Worm (Caenorhabditis elegans) whole organism, L4 larva: ENCODE measurements around the gene vha-9.
A peak's percentile ranks its signal among the peaks of the same experiment; 100 is the strongest.

Experiments
- D1046.2 ChIP-seq: fragments of 200-800 bp; sonication (Bioruptor generic); IDR thresholded peaks from 2 replicates; pipeline ENCODE4 v1.3.6; 2022; ENCODE audit warnings: missing genetic modification characterization, missing compliant biosample characterization
- F37D6.2 ChIP-seq: sonication (generic microtip); optimal IDR thresholded peaks from 2 replicates; lab custom pipeline; 2016; ENCODE audit warnings: mild to moderate bottlenecking, missing genetic modification characterization, missing compliant biosample characterization
- F49E8.2 ChIP-seq: sonication (generic microtip); optimal IDR thresholded peaks from 2 replicates; lab custom pipeline; 2016; ENCODE audit warnings: missing compliant biosample characterization, mild to moderate bottlenecking, missing genetic modification characterization, borderline replicate concordance
- T20F7.1 ChIP-seq: fragments of 200-800 bp; sonication (Bioruptor generic); optimal IDR thresholded peaks from 2 replicates; lab custom pipeline; 2018; ENCODE audit warnings: mild to moderate bottlenecking, missing genetic modification characterization, missing compliant biosample characterization
- Y5F2A.4 ChIP-seq: fragments of 200-800 bp; sonication (Bioruptor generic); optimal IDR thresholded peaks from 2 replicates; lab custom pipeline; 2018; ENCODE audit warnings: mild to moderate bottlenecking, missing genetic modification characterization, missing compliant biosample characterization
- Y75B8A.6 ChIP-seq: fragments of 200-800 bp; sonication (Bioruptor generic); IDR thresholded peaks from 2 replicates; pipeline ENCODE4 v1.3.6; 2022; ENCODE audit warnings: missing genetic modification reagents, missing genetic modification characterization, missing compliant biosample characterization
- ZK337.2 ChIP-seq: fragments of 200-800 bp; sonication (Bioruptor generic); IDR thresholded peaks from 2 replicates; pipeline ENCODE4 v1.3.6; 2022; ENCODE audit warnings: missing genetic modification reagents, missing genetic modification characterization, missing compliant biosample characterization
- ZK546.5 ChIP-seq, 2 experiments: sonication (generic microtip); optimal IDR thresholded peaks; 2 replicates each; lab custom pipeline; 2017; ENCODE audit warnings: missing biosample characterization in 2 of 2, missing genetic modification characterization in 2 of 2
- aly-2 ChIP-seq: sonication (generic microtip); optimal IDR thresholded peaks from 2 replicates; lab custom pipeline; 2018; ENCODE audit warnings: missing biosample characterization, missing genetic modification characterization
- ama-1 ChIP-seq: fragments of 150-350 bp; optimal IDR thresholded peaks from 2 replicates; lab custom pipeline; 2014; ENCODE audit warnings: inconsistent platforms, mixed read lengths
- ceh-20 ChIP-seq: fragments of 200-800 bp; sonication (Bioruptor generic); IDR thresholded peaks from 2 replicates; pipeline ENCODE4 v1.3.6; 2022; ENCODE audit warnings: missing genetic modification reagents, missing genetic modification characterization, missing compliant biosample characterization
- ceh-28 ChIP-seq: fragments of 150-350 bp; optimal IDR thresholded peaks from 2 replicates; lab custom pipeline; 2014; ENCODE audit warnings: missing biosample characterization, missing genetic modification reagents, missing genetic modification characterization
- ceh-32 ChIP-seq: sonication (generic microtip); optimal IDR thresholded peaks from 2 replicates; lab custom pipeline; 2016; ENCODE audit warnings: mild to moderate bottlenecking, missing genetic modification characterization, missing compliant biosample characterization; ENCODE audit not compliant: poor library complexity
- ceh-44 ChIP-seq: fragments of 200-800 bp; sonication (Bioruptor generic); IDR thresholded peaks from 2 replicates; pipeline ENCODE4 v1.3.6; 2022; ENCODE audit warnings: missing genetic modification reagents, missing genetic modification characterization, missing compliant biosample characterization
- ceh-62 ChIP-seq: sonication (generic microtip); optimal IDR thresholded peaks from 2 replicates; lab custom pipeline; 2017; ENCODE audit warnings: missing biosample characterization, missing genetic modification characterization
- ctbp-1 ChIP-seq: fragments of 200-800 bp; sonication (Bioruptor generic); IDR thresholded peaks from 2 replicates; pipeline ENCODE4 v1.3.6; 2022; ENCODE audit warnings: missing genetic modification reagents, missing genetic modification characterization, missing compliant biosample characterization
- daf-16 ChIP-seq, 3 experiments: sonication (generic microtip); optimal IDR thresholded peaks; 2 replicates each; lab custom pipeline; 2016 to 2017; ENCODE audit warnings: missing genetic modification characterization in 3 of 3, missing genetic modification reagents in 3 of 3, mild to moderate bottlenecking in 2 of 3, missing compliant biosample characterization in 2 of 3, missing biosample characterization in 1 of 3, moderate library complexity in 1 of 3
- daf-8 ChIP-seq: fragments of 200-800 bp; sonication (Bioruptor generic); IDR thresholded peaks from 2 replicates; pipeline ENCODE4 v1.3.6; 2022; ENCODE audit warnings: missing genetic modification characterization, missing compliant biosample characterization
- dmd-6 ChIP-seq: fragments of 200-800 bp; sonication (Bioruptor generic); IDR thresholded peaks from 2 replicates; pipeline ENCODE4 v1.3.6; 2022; ENCODE audit warnings: missing genetic modification reagents, missing genetic modification characterization, missing compliant biosample characterization
- dmd-9 ChIP-seq: fragments of 200-800 bp; sonication (Bioruptor generic); IDR thresholded peaks from 2 replicates; pipeline ENCODE4 v1.3.6; 2022; ENCODE audit warnings: missing genetic modification reagents, missing genetic modification characterization, missing compliant biosample characterization
- duxl-1 ChIP-seq: sonication (generic microtip); optimal IDR thresholded peaks from 2 replicates; lab custom pipeline; 2016; ENCODE audit warnings: mild to moderate bottlenecking, missing genetic modification characterization, moderate library complexity, missing compliant biosample characterization; ENCODE audit not compliant: poor library complexity
- egl-27 ChIP-seq: sonication (generic microtip); optimal IDR thresholded peaks from 3 replicates; lab custom pipeline; 2017; ENCODE audit warnings: missing biosample characterization, missing genetic modification reagents, missing genetic modification characterization
- fkh-10 ChIP-seq: fragments of 150-350 bp; optimal IDR thresholded peaks from 2 replicates; lab custom pipeline; 2014; ENCODE audit warnings: missing biosample characterization, missing genetic modification reagents, missing genetic modification characterization
- fos-1 ChIP-seq: fragments of 150-350 bp; optimal IDR thresholded peaks from 2 replicates; lab custom pipeline; 2014; ENCODE audit warnings: missing biosample characterization, missing genetic modification characterization
- hlh-11 ChIP-seq: fragments of 200-800 bp; sonication (Bioruptor generic); optimal IDR thresholded peaks from 2 replicates; lab custom pipeline; 2018; ENCODE audit warnings: mild to moderate bottlenecking, missing genetic modification characterization, missing compliant biosample characterization
- hlh-30 ChIP-seq: sonication (generic microtip); optimal IDR thresholded peaks from 2 replicates; lab custom pipeline; 2017; ENCODE audit warnings: antibody characterized with exemption, mild to moderate bottlenecking, missing genetic modification characterization, missing compliant biosample characterization; ENCODE audit not compliant: insufficient read depth
- hmg-1.1 ChIP-seq: fragments of 200-800 bp; sonication (Bioruptor generic); IDR thresholded peaks from 2 replicates; pipeline ENCODE4 v1.3.6; 2022; ENCODE audit warnings: missing genetic modification reagents, missing genetic modification characterization, missing compliant biosample characterization
- lin-1 ChIP-seq: fragments of 200-800 bp; sonication (Bioruptor generic); IDR thresholded peaks from 2 replicates; pipeline ENCODE4 v1.3.6; 2022; ENCODE audit warnings: missing genetic modification reagents, missing genetic modification characterization, missing compliant biosample characterization
- lin-13 ChIP-seq: fragments of 150-350 bp; optimal IDR thresholded peaks from 2 replicates; lab custom pipeline; 2014; ENCODE audit warnings: missing biosample characterization, missing genetic modification reagents, missing genetic modification characterization
- lin-15B ChIP-seq: fragments of 150-350 bp; sonication (generic microtip); optimal IDR thresholded peaks from 3 replicates; lab custom pipeline; 2014; ENCODE audit warnings: missing biosample characterization, missing genetic modification characterization
- lin-29 ChIP-seq: fragments of 200-800 bp; sonication (Bioruptor generic); IDR thresholded peaks from 2 replicates; pipeline ENCODE4 v1.3.6; 2022; ENCODE audit warnings: missing genetic modification reagents, missing genetic modification characterization, missing compliant biosample characterization
- lin-38 ChIP-seq: fragments of 200-800 bp; sonication (Bioruptor generic); IDR thresholded peaks from 2 replicates; pipeline ENCODE4 v1.3.6; 2022; ENCODE audit warnings: missing genetic modification reagents, missing genetic modification characterization, missing compliant biosample characterization
- madf-5 ChIP-seq, 2 experiments: fragments of 200-800 bp; sonication (Bioruptor generic); IDR thresholded peaks; 2 replicates each; pipeline ENCODE4 v1.3.6; 2022; ENCODE audit warnings: missing compliant biosample characterization in 2 of 2, missing genetic modification characterization in 2 of 2
- mxl-2 ChIP-seq: fragments of 200-800 bp; sonication (Bioruptor generic); conservative IDR thresholded peaks from 2 replicates; pipeline ENCODE4 v1.3.6; 2022; ENCODE audit warnings: missing genetic modification reagents, missing genetic modification characterization, missing compliant biosample characterization
- mxl-3 ChIP-seq: fragments of 200-800 bp; sonication (Bioruptor generic); optimal IDR thresholded peaks from 2 replicates; lab custom pipeline; 2018; ENCODE audit warnings: mild to moderate bottlenecking, missing genetic modification characterization, missing compliant biosample characterization
- nhr-11 ChIP-seq: fragments of 150-350 bp; optimal IDR thresholded peaks from 2 replicates; lab custom pipeline; 2014; ENCODE audit warnings: missing biosample characterization, missing genetic modification characterization
- nhr-25 ChIP-seq: sonication (generic microtip); optimal IDR thresholded peaks from 2 replicates; lab custom pipeline; 2017; ENCODE audit warnings: missing genetic modification characterization, mild to moderate bottlenecking, missing compliant biosample characterization, antibody characterized with exemption, moderate library complexity, borderline replicate concordance; ENCODE audit not compliant: insufficient read depth
- nhr-28 ChIP-seq: fragments of 150-350 bp; optimal IDR thresholded peaks from 2 replicates; lab custom pipeline; 2014; ENCODE audit warnings: missing biosample characterization, missing genetic modification characterization
- nhr-77 ChIP-seq: fragments of 150-350 bp; optimal IDR thresholded peaks from 2 replicates; lab custom pipeline; 2014; ENCODE audit warnings: missing biosample characterization, missing genetic modification characterization
- pha-4 ChIP-seq, 2 experiments: fragments of 150-350 bp in 1 of 2; fragments of 200-800 bp in 1 of 2; sonication (Bioruptor generic) in 1 of 2; IDR thresholded peaks in 1 of 2; optimal IDR thresholded peaks in 1 of 2; 2 replicates each; pipeline versions ENCODE4 v1.3.6 to Lab custom; 2014 to 2022; ENCODE audit warnings: missing genetic modification characterization in 2 of 2, missing genetic modification reagents in 2 of 2, missing biosample characterization in 1 of 2, missing compliant biosample characterization in 1 of 2
- php-3 ChIP-seq: fragments of 200-800 bp; sonication (Bioruptor generic); IDR thresholded peaks from 2 replicates; pipeline ENCODE4 v1.3.6; 2022; ENCODE audit warnings: missing genetic modification reagents, missing genetic modification characterization, missing compliant biosample characterization
- pqm-1 ChIP-seq: sonication (generic microtip); optimal IDR thresholded peaks from 2 replicates; lab custom pipeline; 2017; ENCODE audit warnings: missing biosample characterization, missing genetic modification characterization
- sdz-12 ChIP-seq: fragments of 200-800 bp; sonication (Bioruptor generic); optimal IDR thresholded peaks from 2 replicates; lab custom pipeline; 2018; ENCODE audit warnings: mild to moderate bottlenecking, missing genetic modification characterization, missing compliant biosample characterization
- spr-3 ChIP-seq: fragments of 200-800 bp; sonication (Bioruptor generic); optimal IDR thresholded peaks from 2 replicates; lab custom pipeline; 2018; ENCODE audit warnings: mild to moderate bottlenecking, missing genetic modification characterization, missing compliant biosample characterization
- tra-1 ChIP-seq: fragments of 200-800 bp; sonication (Bioruptor generic); IDR thresholded peaks from 2 replicates; pipeline ENCODE4 v1.3.6; 2022; ENCODE audit warnings: missing genetic modification reagents, missing genetic modification characterization, missing compliant biosample characterization
- unc-130 ChIP-seq: sonication (generic microtip); optimal IDR thresholded peaks from 2 replicates; lab custom pipeline; 2016; ENCODE audit warnings: missing genetic modification reagents, missing genetic modification characterization, missing compliant biosample characterization
- unc-39 ChIP-seq: sonication (generic microtip); optimal IDR thresholded peaks from 2 replicates; lab custom pipeline; 2017; ENCODE audit warnings: missing biosample characterization, missing genetic modification characterization
- vab-7 ChIP-seq: fragments of 200-800 bp; sonication (Bioruptor generic); IDR thresholded peaks from 2 replicates; pipeline ENCODE4 v1.3.6; 2022; ENCODE audit warnings: missing genetic modification reagents, missing genetic modification characterization, missing compliant biosample characterization
- zfp-2 ChIP-seq: sonication (generic microtip); optimal IDR thresholded peaks from 2 replicates; lab custom pipeline; 2016; ENCODE audit warnings: mild to moderate bottlenecking, missing genetic modification characterization, missing compliant biosample characterization
- ztf-7 ChIP-seq: fragments of 150-350 bp; optimal IDR thresholded peaks from 2 replicates; lab custom pipeline; 2014; ENCODE audit warnings: missing biosample characterization, missing genetic modification characterization

The vha-9 gene

ce11 chrII:10300954-10301353, 2.6 kb downstream of the vha-9 start, which contains the start of gene mdt-22 (continued):
- peak; percentile 63; the same call in 1 of the 2 replicates for TF ChIP-seq pha-4 (GFP tag; IDR thresholded peaks at IDR 0.05; lab: Robert Waterston, UW)
- TF ChIP-seq pha-4 (tag; optimal IDR thresholded peaks at IDR 0.05; lab: Kevin White, UChicago) = no peak
- TF ChIP-seq unc-39 (tag; lab: Kevin White, UChicago) = no peak
- TF ChIP-seq lin-1 (GFP tag; lab: Robert Waterston, UW) = peak; percentile 49; the same call in 1 of the 2 replicates
- peak; percentile 4 for TF ChIP-seq F49E8.2 (tag; lab: Kevin White, UChicago)
- peak; percentile 27 for TF ChIP-seq nhr-25
- peak; percentile 25 for TF ChIP-seq ztf-7
- TF ChIP-seq mxl-3 = no peak
- TF ChIP-seq aly-2 = no peak
- TF ChIP-seq ceh-62 (tag; lab: Kevin White, UChicago) = no peak
- TF ChIP-seq lin-38 (GFP tag; lab: Robert Waterston, UW) = peak; percentile 82
- no peak for TF ChIP-seq php-3 (GFP tag; lab: Robert Waterston, UW)
- TF ChIP-seq F37D6.2 = peak; percentile 37
- TF ChIP-seq ama-1 (lab: Kevin White, UChicago) = no peak
- TF ChIP-seq ceh-28 = no peak
- no peak for TF ChIP-seq nhr-77
- no peak for TF ChIP-seq Y75B8A.6 (GFP tag; lab: Robert Waterston, UW)
- TF ChIP-seq unc-130 (GFP tag; lab: Kevin White, UChicago) = peak; percentile 33
- TF ChIP-seq duxl-1 (tag; lab: Kevin White, UChicago) = peak; percentile 2
- peak; percentile 20 for TF ChIP-seq nhr-28 (tag; lab: Kevin White, UChicago)
- peak; percentile 58 for TF ChIP-seq T20F7.1 (GFP tag; lab: Kevin White, UChicago)
- TF ChIP-seq hlh-30 (tag; lab: Kevin White, UChicago) = peak; percentile 43
- TF ChIP-seq egl-27 (tag; lab: Kevin White, UChicago) = no peak
- TF ChIP-seq pqm-1 (tag; lab: Kevin White, UChicago) = no peak
- no peak for TF ChIP-seq sdz-12
- peak; percentile 72 for TF ChIP-seq lin-13 (GFP tag; lab: Kevin White, UChicago)
- TF ChIP-seq ZK546.5 (tag; optimal IDR thresholded peaks at IDR 0.05; lab: Kevin White, UChicago) = no peak
- TF ChIP-seq daf-16 (GFP tag; optimal IDR thresholded peaks at IDR 0.05; lab: Kevin White, UChicago) = peak in 1 of 2 experiments; percentile 45
- peak; percentile 45 for TF ChIP-seq daf-16 (tag; optimal IDR thresholded peaks at IDR 0.05; lab: Kevin White, UChicago)
- no peak for TF ChIP-seq D1046.2 (GFP tag; lab: Robert Waterston, UW)
- no peak; the same call in 1 of the 2 replicates for TF ChIP-seq lin-29 (GFP tag; lab: Robert Waterston, UW)
- TF ChIP-seq Y5F2A.4 = peak; percentile 27
- TF ChIP-seq lin-15B (tag; lab: Kevin White, UChicago) = no peak
- peak; percentile 65 for TF ChIP-seq dmd-6 (GFP tag; lab: Robert Waterston, UW)
- no peak for TF ChIP-seq nhr-11 (tag; lab: Kevin White, UChicago)
- TF ChIP-seq ceh-20 (GFP tag; lab: Robert Waterston, UW) = peak; percentile 68
- peak; percentile 59; the same call in 1 of the 2 replicates for TF ChIP-seq ctbp-1 (GFP tag; lab: Robert Waterston, UW)
- no peak for TF ChIP-seq dmd-9 (GFP tag; lab: Robert Waterston, UW)
- no peak for TF ChIP-seq daf-8 (GFP tag; lab: Robert Waterston, UW)
- no peak for TF ChIP-seq fos-1 (tag; lab: Kevin White, UChicago)
- TF ChIP-seq hmg-1.1 (GFP tag; lab: Robert Waterston, UW) = peak; percentile 79
- 0 out of 2 replicates have a peak, but pooled peaks have one; percentile 46 for TF ChIP-seq ZK337.2 (GFP tag; lab: Robert Waterston, UW)
- TF ChIP-seq zfp-2 (tag; lab: Kevin White, UChicago) = no peak
- TF ChIP-seq fkh-10 (GFP tag; lab: Kevin White, UChicago) = peak; percentile 4
- TF ChIP-seq vab-7 (GFP tag; lab: Robert Waterston, UW) = peak; percentile 62
- peak; percentile 60 for TF ChIP-seq hlh-11 (tag; lab: Kevin White, UChicago)
- no peak for TF ChIP-seq madf-5 (GFP tag; IDR thresholded peaks at IDR 0.05; lab: Robert Waterston, UW)
- TF ChIP-seq ceh-32 (tag; lab: Kevin White, UChicago) = no peak
- TF ChIP-seq ceh-44 (GFP tag; lab: Robert Waterston, UW) = no peak
- no peak for TF ChIP-seq mxl-2 (GFP tag; lab: Robert Waterston, UW)
- no peak for TF ChIP-seq spr-3 (GFP tag; lab: Kevin White, UChicago)
- TF ChIP-seq tra-1 (GFP tag; lab: Robert Waterston, UW) = peak; percentile 51; the same call in 1 of the 2 replicates
